Worm (Caenorhabditis elegans) whole organism, L2 larva: ENCODE results near the gene F47B8.5.
A peak's percentile ranks its signal among the peaks of the same experiment; 100 is the strongest.

Experiments used
- C34F6.9 ChIP-seq: fragments of 150-350 bp; optimal IDR thresholded peaks from 2 replicates; lab custom pipeline; 2014; ENCODE audit warnings: missing biosample characterization, missing genetic modification characterization
- F13H6.1 ChIP-seq: sonication (generic microtip); optimal IDR thresholded peaks from 2 replicates; lab custom pipeline; 2016; ENCODE audit warnings: missing genetic modification characterization, missing compliant biosample characterization
- R02D3.7 ChIP-seq: fragments of 150-350 bp; optimal IDR thresholded peaks from 2 replicates; lab custom pipeline; 2014; ENCODE audit warnings: missing biosample characterization, missing genetic modification characterization
- Y55F3AM.14 ChIP-seq: fragments of 200-800 bp; sonication (Bioruptor generic); optimal IDR thresholded peaks from 2 replicates; lab custom pipeline; 2018; ENCODE audit warnings: mild to moderate bottlenecking, missing genetic modification characterization, missing compliant biosample characterization
- alr-1 ChIP-seq: fragments of 150-350 bp; optimal IDR thresholded peaks from 2 replicates; lab custom pipeline; 2014; ENCODE audit warnings: missing biosample characterization, missing genetic modification characterization
- aly-2 ChIP-seq: fragments of 150-350 bp; optimal IDR thresholded peaks from 2 replicates; lab custom pipeline; 2014; ENCODE audit warnings: missing biosample characterization, missing genetic modification characterization
- ama-1 ChIP-seq: fragments of 150-350 bp; optimal IDR thresholded peaks from 2 replicates; lab custom pipeline; 2018; ENCODE audit warnings: inconsistent platforms
- ceh-16 ChIP-seq: fragments of 150-350 bp; optimal IDR thresholded peaks from 2 replicates; lab custom pipeline; 2014; ENCODE audit warnings: missing biosample characterization, missing genetic modification characterization
- ceh-82 ChIP-seq: fragments of 150-350 bp; optimal IDR thresholded peaks from 2 replicates; lab custom pipeline; 2014; ENCODE audit warnings: missing biosample characterization, missing genetic modification characterization
- crh-2 ChIP-seq: sonication (generic microtip); optimal IDR thresholded peaks from 2 replicates; lab custom pipeline; 2017; ENCODE audit warnings: missing biosample characterization, missing genetic modification characterization
- dmd-4 ChIP-seq: sonication (generic microtip); optimal IDR thresholded peaks from 2 replicates; lab custom pipeline; 2017; ENCODE audit warnings: missing biosample characterization, missing genetic modification characterization
- egl-27 ChIP-seq: sonication (generic microtip); optimal IDR thresholded peaks from 3 replicates; lab custom pipeline; 2017; ENCODE audit warnings: missing biosample characterization, missing genetic modification reagents, missing genetic modification characterization
- elt-1 ChIP-seq: fragments of 150-350 bp; optimal IDR thresholded peaks from 2 replicates; lab custom pipeline; 2014; ENCODE audit warnings: missing biosample characterization, missing genetic modification characterization
- fos-1 ChIP-seq: fragments of 150-350 bp; optimal IDR thresholded peaks from 2 replicates; lab custom pipeline; 2014; ENCODE audit warnings: missing biosample characterization, missing genetic modification characterization
- gmeb-1 ChIP-seq: fragments of 150-350 bp; optimal IDR thresholded peaks from 2 replicates; lab custom pipeline; 2014; ENCODE audit warnings: missing biosample characterization, missing genetic modification characterization
- lin-11 ChIP-seq: fragments of 150-350 bp; sonication (generic microtip); optimal IDR thresholded peaks from 2 replicates; lab custom pipeline; 2014; ENCODE audit warnings: missing biosample characterization, missing genetic modification characterization, inconsistent platforms, mixed read lengths
- lin-13 ChIP-seq: fragments of 150-350 bp; optimal IDR thresholded peaks from 2 replicates; lab custom pipeline; 2014; ENCODE audit warnings: missing biosample characterization, missing genetic modification reagents, missing genetic modification characterization
- lsy-2 ChIP-seq, 2 experiments: fragments of 150-350 bp in 1 of 2; sonication (generic microtip) in 1 of 2; optimal IDR thresholded peaks; 2 replicates each; lab custom pipeline; 2014 to 2017; ENCODE audit warnings: missing biosample characterization in 2 of 2, missing genetic modification characterization in 2 of 2
- nhr-10 ChIP-seq: sonication (generic microtip); optimal IDR thresholded peaks from 2 replicates; lab custom pipeline; 2017; ENCODE audit warnings: missing biosample characterization, missing genetic modification characterization
- nhr-11 ChIP-seq: fragments of 150-350 bp; optimal IDR thresholded peaks from 2 replicates; lab custom pipeline; 2014; ENCODE audit warnings: missing biosample characterization, missing genetic modification characterization
- nhr-12 ChIP-seq: fragments of 150-350 bp; optimal IDR thresholded peaks from 2 replicates; lab custom pipeline; 2014; ENCODE audit warnings: missing biosample characterization, missing genetic modification characterization
- nhr-129 ChIP-seq: fragments of 150-350 bp; optimal IDR thresholded peaks from 2 replicates; lab custom pipeline; 2014; ENCODE audit warnings: missing biosample characterization, missing genetic modification characterization
- nhr-21 ChIP-seq: fragments of 150-350 bp; optimal IDR thresholded peaks from 2 replicates; lab custom pipeline; 2014; ENCODE audit warnings: missing biosample characterization, missing genetic modification characterization
- nhr-23 ChIP-seq: fragments of 150-350 bp; optimal IDR thresholded peaks from 2 replicates; lab custom pipeline; 2014; ENCODE audit warnings: missing biosample characterization, missing genetic modification reagents, missing genetic modification characterization
- nhr-237 ChIP-seq: fragments of 150-350 bp; optimal IDR thresholded peaks from 2 replicates; lab custom pipeline; 2014; ENCODE audit warnings: missing biosample characterization, missing genetic modification characterization
- nhr-25 ChIP-seq: fragments of 150-350 bp; sonication (generic microtip); optimal IDR thresholded peaks from 3 replicates; lab custom pipeline; 2014; ENCODE audit warnings: missing biosample characterization, missing genetic modification characterization
- nhr-6 ChIP-seq: fragments of 150-350 bp; optimal IDR thresholded peaks from 2 replicates; lab custom pipeline; 2014; ENCODE audit warnings: missing biosample characterization, missing genetic modification characterization
- nhr-77 ChIP-seq: fragments of 150-350 bp; optimal IDR thresholded peaks from 2 replicates; lab custom pipeline; 2014; ENCODE audit warnings: missing biosample characterization, missing genetic modification characterization
- peb-1 ChIP-seq: fragments of 150-350 bp; optimal IDR thresholded peaks from 2 replicates; lab custom pipeline; 2014; ENCODE audit warnings: missing biosample characterization, missing genetic modification characterization
- sem-4 ChIP-seq: fragments of 150-350 bp; optimal IDR thresholded peaks from 2 replicates; lab custom pipeline; 2014; ENCODE audit warnings: missing biosample characterization, missing genetic modification reagents, missing genetic modification characterization
- skn-1 ChIP-seq: sonication (generic microtip); optimal IDR thresholded peaks from 2 replicates; lab custom pipeline; 2017; ENCODE audit warnings: missing biosample characterization, missing genetic modification characterization
- sma-3 ChIP-seq: sonication (generic microtip); optimal IDR thresholded peaks from 2 replicates; lab custom pipeline; 2016; ENCODE audit warnings: missing genetic modification reagents, missing genetic modification characterization, missing compliant biosample characterization
- sma-9 ChIP-seq, 2 experiments: fragments of 150-350 bp in 1 of 2; sonication (generic microtip) in 1 of 2; optimal IDR thresholded peaks; 2 replicates each; lab custom pipeline; 2014 to 2016; ENCODE audit warnings: missing genetic modification characterization in 2 of 2, mild to moderate bottlenecking in 1 of 2, missing biosample characterization in 1 of 2, missing compliant biosample characterization in 1 of 2, missing genetic modification reagents in 1 of 2, moderate library complexity in 1 of 2
- snpc-4 ChIP-seq: fragments of 150-350 bp; optimal IDR thresholded peaks from 2 replicates; lab custom pipeline; 2014; ENCODE audit warnings: missing biosample characterization, missing genetic modification characterization
- unc-39 ChIP-seq: fragments of 150-350 bp; optimal IDR thresholded peaks from 2 replicates; lab custom pipeline; 2014; ENCODE audit warnings: missing biosample characterization, missing genetic modification characterization
- unc-55 ChIP-seq: fragments of 150-350 bp; sonication (generic microtip); optimal IDR thresholded peaks from 3 replicates; lab custom pipeline; 2014; ENCODE audit warnings: missing biosample characterization, missing genetic modification reagents, missing genetic modification characterization
- unc-62 ChIP-seq: fragments of 150-350 bp; optimal IDR thresholded peaks from 2 replicates; lab custom pipeline; 2014; ENCODE audit warnings: missing biosample characterization, missing genetic modification reagents, missing genetic modification characterization
- zag-1 ChIP-seq: fragments of 150-350 bp; optimal IDR thresholded peaks from 2 replicates; lab custom pipeline; 2014; ENCODE audit warnings: missing biosample characterization, missing genetic modification characterization
- ztf-11 ChIP-seq: sonication (generic microtip); optimal IDR thresholded peaks from 2 replicates; lab custom pipeline; 2017; ENCODE audit warnings: missing biosample characterization, missing genetic modification characterization
- ztf-4 ChIP-seq: fragments of 150-350 bp; optimal IDR thresholded peaks from 2 replicates; lab custom pipeline; 2014; ENCODE audit warnings: missing biosample characterization, missing genetic modification characterization

F47B8.5 gene

DNA sequence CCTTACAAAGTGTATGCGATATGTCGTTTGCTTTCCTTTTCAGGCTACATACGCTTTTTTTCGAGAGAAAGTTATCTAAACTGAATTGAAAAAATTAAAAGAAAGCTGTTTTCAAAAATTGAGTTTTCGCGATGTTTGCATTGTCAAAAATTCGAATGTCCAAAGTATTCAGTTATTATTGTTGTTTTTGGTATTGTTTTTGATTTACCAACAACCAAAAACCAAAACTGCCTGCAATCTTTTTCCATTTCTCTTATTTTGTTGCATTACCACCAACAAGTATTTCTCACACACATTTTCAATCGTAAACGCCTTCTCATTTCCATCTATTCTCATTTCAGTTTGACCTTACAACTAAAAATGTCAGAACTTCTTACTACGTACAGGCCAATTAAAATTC is 1.1 kb upstream of the F47B8.5 start, which contains the start of gene pepm-1:
Gene pepm-1, plus strand, starts transcription at position 301 of the 400 bp plus-strand sequence.
- TF ChIP-seq ceh-82 (tag; lab: Kevin White, UChicago) (no peak), nhr-237 (tag; lab: Kevin White, UChicago) (no peak), unc-39 (no peak), dmd-4 (tag; lab: Kevin White, UChicago) (no peak), ztf-4 (no peak), ama-1 (lab: Kevin White, UChicago) (no peak)

DNA sequence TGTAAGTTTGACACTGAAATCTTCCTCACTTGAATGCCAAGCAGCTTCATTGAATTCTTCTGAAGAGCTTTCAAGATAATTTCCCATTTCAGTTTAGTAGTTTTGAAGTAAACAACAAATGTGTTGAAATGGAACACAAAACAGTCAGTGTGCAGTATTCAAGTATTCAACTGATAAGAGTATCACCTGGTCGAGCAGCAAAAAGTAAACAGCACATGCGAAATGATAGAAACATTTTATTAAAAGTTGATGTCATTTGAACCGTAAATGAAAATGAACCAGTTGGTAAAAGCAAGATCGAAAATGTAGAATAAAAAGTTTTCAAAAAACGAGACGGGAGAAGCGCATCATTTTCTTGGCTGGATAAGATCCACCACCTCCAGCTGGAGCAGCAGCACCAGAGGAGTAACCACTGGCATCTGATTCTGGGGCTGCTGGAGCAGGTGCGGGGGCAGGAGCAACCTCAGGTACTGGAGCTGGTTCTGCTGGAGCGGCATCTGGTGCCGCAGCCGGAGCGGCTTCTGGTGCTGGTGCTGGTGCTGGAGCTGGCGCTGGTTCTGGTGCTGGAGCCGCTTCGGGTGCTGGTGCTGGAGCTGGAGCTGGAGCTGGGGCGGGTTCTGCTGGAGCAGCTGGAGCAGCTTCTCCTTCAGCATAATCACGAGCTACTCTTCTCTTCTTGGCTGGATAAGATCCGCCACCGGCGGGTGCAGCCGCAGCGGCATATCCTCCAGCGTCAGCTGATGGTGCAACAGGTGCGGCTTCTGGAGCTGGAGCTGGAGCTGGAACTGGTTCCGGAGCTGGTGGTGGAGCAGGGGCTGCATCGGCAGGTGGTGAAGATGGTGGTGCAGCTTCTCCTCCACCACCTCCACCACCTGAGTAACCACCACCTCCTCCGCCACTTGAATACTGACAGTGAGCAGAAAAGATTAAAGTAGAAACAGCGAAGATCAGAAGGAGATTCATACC is 2.9 kb downstream of the F47B8.5 start, which contains the start of the genes F47B8.4 and F47B8.18:
Gene F47B8.4, minus strand, starts transcription at position 172 of the 966 bp plus-strand sequence.
Gene F47B8.18, minus strand, starts transcription at position 963 of the 966 bp plus-strand sequence.
- TF ChIP-seq fos-1 (tag; lab: Kevin White, UChicago) (peak; percentile 26), aly-2 (no peak)

ce11 chrV:14322743-14323142 is 4.9 kb downstream of the F47B8.5 start, which contains the start of gene F47B8.3:
TSS of gene F47B8.3 (minus strand) at chrV:14323003.
- peak; percentile 15 for TF ChIP-seq F13H6.1 (tag; lab: Kevin White, UChicago)
- no peak for TF ChIP-seq peb-1
- peak; percentile 25 for TF ChIP-seq lin-13
- peak; percentile 27 for TF ChIP-seq sma-9 (GFP tag; optimal IDR thresholded peaks at IDR 0.05; lab: Kevin White, UChicago)
- TF ChIP-seq sma-9 (tag; optimal IDR thresholded peaks at IDR 0.05; lab: Kevin White, UChicago) = no peak
- no peak for TF ChIP-seq unc-62 (GFP tag; lab: Kevin White, UChicago)
- TF ChIP-seq nhr-6 = no peak
- peak; percentile 46 for TF ChIP-seq snpc-4 (tag; lab: Kevin White, UChicago)
- no peak for TF ChIP-seq nhr-11
- no peak for TF ChIP-seq nhr-10
- TF ChIP-seq dmd-4 (tag; lab: Kevin White, UChicago) = no peak
- no peak for TF ChIP-seq elt-1 (tag; lab: Kevin White, UChicago)
- TF ChIP-seq lin-11 = no peak
- no peak for TF ChIP-seq unc-39
- TF ChIP-seq unc-55 (GFP tag; lab: Kevin White, UChicago) = peak; percentile 62
- peak; percentile 1 for TF ChIP-seq nhr-25 (tag; lab: Kevin White, UChicago)
- no peak for TF ChIP-seq egl-27 (tag; lab: Kevin White, UChicago)
- peak; percentile 65 for TF ChIP-seq nhr-129 (tag; lab: Kevin White, UChicago)
- TF ChIP-seq alr-1 (tag; lab: Kevin White, UChicago) = no peak
- TF ChIP-seq sma-3 = no peak
- TF ChIP-seq sem-4 (tag; lab: Kevin White, UChicago) = peak; percentile 25
- peak; percentile 59 for TF ChIP-seq ama-1 (lab: Kevin White, UChicago)
- TF ChIP-seq ceh-16 = no peak
- TF ChIP-seq R02D3.7 (tag; lab: Kevin White, UChicago) = no peak
- TF ChIP-seq gmeb-1 (tag; lab: Kevin White, UChicago) = peak; percentile 23
- no peak for TF ChIP-seq skn-1 (tag; lab: Kevin White, UChicago)
- no peak for TF ChIP-seq zag-1
- no peak for TF ChIP-seq nhr-21 (tag; lab: Kevin White, UChicago)
- TF ChIP-seq Y55F3AM.14 = no peak
- peak; percentile 56 for TF ChIP-seq crh-2 (tag; lab: Kevin White, UChicago)
- TF ChIP-seq nhr-23 (tag; lab: Kevin White, UChicago) = no peak
- TF ChIP-seq ztf-4 = no peak
- no peak for TF ChIP-seq nhr-77 (tag; lab: Kevin White, UChicago)
- no peak for TF ChIP-seq nhr-12
- no peak for TF ChIP-seq ztf-11 (tag; lab: Kevin White, UChicago)
- peak; percentile 83 for TF ChIP-seq C34F6.9 (tag; lab: Kevin White, UChicago)
- TF ChIP-seq lsy-2 (tag; optimal IDR thresholded peaks at IDR 0.05; lab: Kevin White, UChicago) = peak in 1 of 2 experiments; percentile 62
- TF ChIP-seq fos-1 (tag; lab: Kevin White, UChicago) = peak; percentile 1
